Worm (Caenorhabditis elegans) whole organism, L1 larva: ENCODE data around the gene Y73B6BL.23.

Experiments used
- Y116A8C.19 ChIP-seq: sonication (generic microtip); optimal IDR thresholded peaks from 2 replicates; lab custom pipeline; 2016; ENCODE audit warnings: missing compliant biosample characterization, missing genetic modification characterization, borderline replicate concordance
- aly-2 ChIP-seq: fragments of 150-350 bp; optimal IDR thresholded peaks from 2 replicates; lab custom pipeline; 2014; ENCODE audit warnings: missing biosample characterization, missing genetic modification characterization
- lin-15B ChIP-seq: fragments of 150-350 bp; sonication (generic microtip); optimal IDR thresholded peaks from 3 replicates; lab custom pipeline; 2014; ENCODE audit warnings: missing biosample characterization, missing genetic modification characterization
- mdl-1 ChIP-seq, 2 experiments: fragments of 150-350 bp; optimal IDR thresholded peaks; 2 replicates each; lab custom pipeline; 2014 to 2017; ENCODE audit warnings: missing biosample characterization in 2 of 2, missing genetic modification characterization in 2 of 2, inconsistent platforms in 1 of 2
- nhr-11 ChIP-seq: fragments of 150-350 bp; optimal IDR thresholded peaks from 2 replicates; lab custom pipeline; 2014; ENCODE audit warnings: missing biosample characterization, missing genetic modification characterization
- nhr-76 ChIP-seq: sonication (generic microtip); optimal IDR thresholded peaks from 2 replicates; lab custom pipeline; 2017; ENCODE audit warnings: missing biosample characterization, missing genetic modification characterization
- skn-1 ChIP-seq: fragments of 150-350 bp; optimal IDR thresholded peaks from 2 replicates; lab custom pipeline; 2014; ENCODE audit warnings: missing biosample characterization, missing genetic modification characterization
- unc-130 ChIP-seq: fragments of 150-350 bp; optimal IDR thresholded peaks from 2 replicates; lab custom pipeline; 2017; ENCODE audit warnings: missing biosample characterization, missing genetic modification characterization, inconsistent platforms

DNA sequence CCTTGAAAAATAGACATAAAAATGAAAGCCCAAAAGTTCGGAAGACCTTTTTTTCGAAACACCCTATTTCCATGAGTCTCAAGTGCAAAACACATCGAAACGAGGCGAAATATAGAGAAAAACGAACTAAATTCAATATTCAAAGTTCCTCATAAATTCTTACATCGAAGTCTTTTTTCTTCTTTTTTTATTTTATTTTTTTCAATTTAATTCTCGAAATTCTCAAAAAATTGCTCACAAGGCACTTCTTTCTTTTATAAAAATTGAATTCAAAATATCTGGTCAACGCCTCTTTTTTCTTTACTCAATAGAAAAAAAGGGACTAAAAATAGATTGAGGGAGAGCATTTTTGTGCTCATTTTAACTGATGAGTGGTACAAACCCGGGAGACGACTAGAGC, 23.7 kb downstream of the Y73B6BL.23 start:
- TF ChIP-seq lin-15B (no peak), skn-1 (tag; lab: Kevin White, UChicago) (no peak), nhr-11 (no peak), Y116A8C.19 (tag; lab: Kevin White, UChicago) (no peak), aly-2 (tag; lab: Kevin White, UChicago) (no peak), nhr-76 (no peak), mdl-1 (tag; optimal IDR thresholded peaks at IDR 0.05; lab: Kevin White, UChicago) (no peak), unc-130 (tag; lab: Kevin White, UChicago) (no peak)
